Fruit fly (Drosophila melanogaster) whole organism: ENCODE results near the gene sav.

ENCODE experiments used
- CG8478 ChIP-seq: fragments of >200 bp; optimal IDR thresholded peaks from 2 replicates; lab custom pipeline; 2018; ENCODE audit warnings: inconsistent platforms
- Dll ChIP-seq: fragments of >200 bp; optimal IDR thresholded peaks from 2 replicates; lab custom pipeline; 2017
- EcR ChIP-seq, 2 experiments: fragments of >200 bp; optimal IDR thresholded peaks; 2 replicates each; lab custom pipeline; 2017; ENCODE audit warnings: missing biosample characterization in 2 of 2, missing genetic modification characterization in 2 of 2, missing genetic modification reagents in 2 of 2
- pan ChIP-seq: fragments of >200 bp; optimal IDR thresholded peaks from 2 replicates; lab custom pipeline; 2017
- psq ChIP-seq: fragments of >200 bp; optimal IDR thresholded peaks from 2 replicates; lab custom pipeline; 2017
- usp ChIP-seq: fragments of >200 bp; optimal IDR thresholded peaks from 2 replicates; lab custom pipeline; 2017; ENCODE audit warnings: missing biosample characterization, missing genetic modification characterization, mixed read lengths

Gene sav

dm6 chr3R:23061209-23061608 is at the start of gene sav, which contains the start of gene Ublcp1:
TSS of gene sav (minus strand) at chr3R:23061304.
TSS of gene Ublcp1 (plus strand) at chr3R:23061493.
- TF ChIP-seq psq (lab: Kevin White, UChicago): no peak
- no peak for TF ChIP-seq CG8478 (lab: Kevin White, UChicago)
- TF ChIP-seq EcR (GFP tag; optimal IDR thresholded peaks at IDR 0.05; lab: Kevin White, UChicago): no peak
- no peak for TF ChIP-seq pan (lab: Kevin White, UChicago)
- no peak for TF ChIP-seq usp (GFP tag; lab: Kevin White, UChicago)
- no peak for TF ChIP-seq Dll (lab: Kevin White, UChicago)

- TF ChIP-seq CG8478 (lab: Kevin White, UChicago): no peak
- no peak for TF ChIP-seq pan (lab: Kevin White, UChicago)
- no peak for TF ChIP-seq usp (GFP tag; lab: Kevin White, UChicago)
- TF ChIP-seq psq (lab: Kevin White, UChicago): no peak
- TF ChIP-seq EcR (GFP tag; optimal IDR thresholded peaks at IDR 0.05; lab: Kevin White, UChicago): no peak
- TF ChIP-seq Dll (lab: Kevin White, UChicago): no peak
Observed at dm6 chr3R:23110724-23111123, 49.6 kb upstream of the sav start.

dm6 chr3R:23099233-23099632 is 38.1 kb upstream of the sav start, which contains the start of gene CG6738:
TSS of gene CG6738 (plus strand) at chr3R:23099533.
- TF ChIP-seq CG8478 (lab: Kevin White, UChicago): no peak
- no peak for TF ChIP-seq usp (GFP tag; lab: Kevin White, UChicago)
- TF ChIP-seq Dll (lab: Kevin White, UChicago): no peak
- no peak for TF ChIP-seq psq (lab: Kevin White, UChicago)
- no peak for TF ChIP-seq pan (lab: Kevin White, UChicago)
- no peak for TF ChIP-seq EcR (GFP tag; optimal IDR thresholded peaks at IDR 0.05; lab: Kevin White, UChicago)

dm6 chr3R:23097197-23097809 is 36.2 kb upstream of the sav start, which contains the start of gene CG6733:
TSS of gene CG6733 (plus strand) at chr3R:23097728.
- TF ChIP-seq psq (lab: Kevin White, UChicago) (no peak), usp (GFP tag; lab: Kevin White, UChicago) (no peak), CG8478 (lab: Kevin White, UChicago) (no peak), Dll (lab: Kevin White, UChicago) (no peak), EcR (GFP tag; optimal IDR thresholded peaks at IDR 0.05; lab: Kevin White, UChicago) (no peak), pan (lab: Kevin White, UChicago) (no peak)

DNA sequence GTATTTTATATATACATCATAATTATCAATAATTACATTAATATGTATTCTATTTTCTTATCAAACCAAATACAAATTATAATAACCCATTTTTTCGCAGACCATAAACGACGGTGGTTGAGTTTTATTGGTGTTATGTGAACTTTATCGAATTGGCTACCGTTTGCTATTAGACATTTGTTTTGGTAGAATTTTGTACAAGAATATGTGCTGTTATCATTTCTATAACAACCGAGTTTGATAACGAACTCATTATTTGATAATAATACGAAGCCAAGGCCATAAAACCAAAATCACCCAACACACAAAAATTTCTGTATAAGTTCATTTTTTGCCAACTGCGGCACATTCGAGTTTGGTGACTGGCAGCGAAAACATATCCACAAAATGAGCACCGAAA is 34.2 kb upstream of the sav start, which contains the start of gene CG17109:
Gene CG17109 (plus strand): TSS at position 345 of the 400 bp plus-strand sequence.
- TF ChIP-seq usp (GFP tag; lab: Kevin White, UChicago) (no peak), CG8478 (lab: Kevin White, UChicago) (no peak), Dll (lab: Kevin White, UChicago) (no peak), psq (lab: Kevin White, UChicago) (no peak), EcR (GFP tag; optimal IDR thresholded peaks at IDR 0.05; lab: Kevin White, UChicago) (no peak), pan (lab: Kevin White, UChicago) (no peak)

dm6 chr3R:23091586-23092228 is 30.6 kb upstream of the sav start, which contains the start of the genes CG17110 and CG6726:
TSS of gene CG17110 (plus strand) at chr3R:23091724.
TSS of gene CG6726 (plus strand) at chr3R:23091724.
- TF ChIP-seq pan (lab: Kevin White, UChicago) (no peak), psq (lab: Kevin White, UChicago) (no peak), Dll (lab: Kevin White, UChicago) (no peak), CG8478 (lab: Kevin White, UChicago) (no peak), EcR (GFP tag; optimal IDR thresholded peaks at IDR 0.05; lab: Kevin White, UChicago) (no peak), usp (GFP tag; lab: Kevin White, UChicago) (no peak)

- no peak for TF ChIP-seq CG8478 (lab: Kevin White, UChicago)
- TF ChIP-seq psq (lab: Kevin White, UChicago): no peak
- TF ChIP-seq Dll (lab: Kevin White, UChicago): no peak
- no peak for TF ChIP-seq EcR (GFP tag; optimal IDR thresholded peaks at IDR 0.05; lab: Kevin White, UChicago)
- TF ChIP-seq usp (GFP tag; lab: Kevin White, UChicago): no peak
- TF ChIP-seq pan (lab: Kevin White, UChicago): no peak
Observed at dm6 chr3R:23088252-23088651, 27.1 kb upstream of the sav start.

dm6 chr3R:23081265-23081664 is 20.2 kb upstream of the sav start:
- TF ChIP-seq psq (lab: Kevin White, UChicago) (no peak), CG8478 (lab: Kevin White, UChicago) (no peak), usp (GFP tag; lab: Kevin White, UChicago) (no peak), EcR (GFP tag; optimal IDR thresholded peaks at IDR 0.05; lab: Kevin White, UChicago) (no peak), pan (lab: Kevin White, UChicago) (no peak), Dll (lab: Kevin White, UChicago) (no peak)

dm6 chr3R:23074480-23074879 is 13.4 kb upstream of the sav start:
- TF ChIP-seq psq (lab: Kevin White, UChicago) (no peak), usp (GFP tag; lab: Kevin White, UChicago) (no peak), pan (lab: Kevin White, UChicago) (no peak), CG8478 (lab: Kevin White, UChicago) (no peak), Dll (lab: Kevin White, UChicago) (no peak), EcR (GFP tag; optimal IDR thresholded peaks at IDR 0.05; lab: Kevin White, UChicago) (no peak)

DNA sequence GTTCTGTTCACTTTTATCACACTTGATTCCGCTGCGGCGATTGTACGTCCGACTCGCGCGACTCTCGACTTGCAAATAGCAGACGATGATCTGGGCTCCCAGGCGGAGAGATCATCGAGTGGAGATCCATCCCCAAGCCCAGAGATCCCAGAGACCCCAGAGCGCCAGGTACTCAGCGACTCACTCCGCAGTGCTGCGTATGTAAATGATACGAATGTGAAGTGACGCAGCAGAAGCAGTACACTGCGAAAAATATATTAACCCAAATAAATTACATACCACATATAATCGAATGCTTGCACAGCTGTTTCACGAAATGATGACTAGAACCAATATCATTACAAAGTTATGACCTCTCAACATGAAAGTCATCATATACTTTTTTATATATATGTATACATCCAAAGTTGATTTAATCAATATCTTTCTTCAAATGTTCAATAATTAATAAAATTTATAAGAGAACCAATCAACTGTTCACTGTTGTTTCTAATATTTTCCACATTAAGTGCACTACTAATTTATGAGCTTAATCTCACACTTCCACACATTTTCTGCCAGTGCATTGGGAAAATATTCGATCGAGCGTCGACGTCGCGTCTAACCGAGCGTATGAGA is 6.2 kb upstream of the sav start, which contains the start of gene CG17111:
Gene CG17111 (minus strand): TSS at position 51 of the 618 bp plus-strand sequence.
- TF ChIP-seq EcR (GFP tag; optimal IDR thresholded peaks at IDR 0.05; lab: Kevin White, UChicago) (no peak), psq (lab: Kevin White, UChicago) (no peak), pan (lab: Kevin White, UChicago) (no peak), CG8478 (lab: Kevin White, UChicago) (no peak), usp (GFP tag; lab: Kevin White, UChicago) (no peak), Dll (lab: Kevin White, UChicago) (no peak)
